Fruit fly (Drosophila melanogaster) whole organism: ENCODE results near the gene mei-38.

Experiments
- CG8478 ChIP-seq: fragments of >200 bp; optimal IDR thresholded peaks from 2 replicates; lab custom pipeline; 2018; ENCODE audit warnings: inconsistent platforms
- Dll ChIP-seq: fragments of >200 bp; optimal IDR thresholded peaks from 2 replicates; lab custom pipeline; 2017
- EcR ChIP-seq, 2 experiments: fragments of >200 bp; optimal IDR thresholded peaks; 2 replicates each; lab custom pipeline; 2017; ENCODE audit warnings: missing biosample characterization in 2 of 2, missing genetic modification characterization in 2 of 2, missing genetic modification reagents in 2 of 2
- psq ChIP-seq: fragments of >200 bp; optimal IDR thresholded peaks from 2 replicates; lab custom pipeline; 2017
- usp ChIP-seq: fragments of >200 bp; optimal IDR thresholded peaks from 2 replicates; lab custom pipeline; 2017; ENCODE audit warnings: missing biosample characterization, missing genetic modification characterization, mixed read lengths

DNA sequence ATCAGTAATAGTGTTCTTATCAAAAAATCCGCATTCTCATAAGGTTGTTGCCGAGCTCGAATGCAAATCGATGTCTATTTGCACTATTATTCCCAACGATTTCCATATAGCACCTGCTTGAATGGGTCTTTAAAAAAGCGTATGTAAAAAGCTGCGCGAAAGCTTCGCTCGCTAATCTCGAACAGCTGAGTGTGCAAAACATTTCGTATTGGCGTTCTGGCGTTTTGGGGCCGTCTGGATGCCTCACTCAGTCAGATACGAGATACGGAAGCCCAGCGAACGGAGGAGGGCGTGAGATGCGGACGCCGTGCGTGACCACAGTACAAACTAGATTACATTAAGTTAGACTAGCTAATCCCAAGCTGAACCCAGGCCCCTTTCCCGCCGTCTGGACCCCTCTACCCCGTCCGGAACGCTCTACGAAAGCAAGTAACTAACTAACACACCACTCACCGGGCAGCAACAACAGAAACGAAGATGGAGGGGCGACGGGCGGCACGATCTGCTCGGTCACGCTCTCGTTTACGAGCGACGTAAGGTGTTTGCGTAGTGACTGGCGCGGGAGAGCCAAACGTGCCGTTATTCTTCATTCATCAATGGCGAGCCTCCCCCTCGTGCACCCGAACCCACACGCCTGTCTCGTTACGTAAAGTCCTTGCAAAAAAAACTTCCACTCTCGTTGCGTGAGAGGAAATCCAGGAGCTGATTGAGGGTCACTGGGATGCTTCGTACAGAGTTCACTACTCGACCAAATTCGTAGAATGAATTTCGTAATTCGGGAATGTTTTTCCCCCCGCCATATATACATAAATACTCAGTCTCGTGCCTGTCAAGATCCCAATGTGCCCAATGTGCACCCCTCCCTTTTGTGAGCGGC is 10.1 kb upstream of the mei-38 start:
- TF ChIP-seq CG8478 (no peak), EcR (GFP tag; optimal IDR thresholded peaks at IDR 0.05; lab: Kevin White, UChicago) (no peak), psq (lab: Kevin White, UChicago) (no peak), Dll (lab: Kevin White, UChicago) (peak; percentile 53), usp (GFP tag; lab: Kevin White, UChicago) (no peak)
